Worm (Caenorhabditis elegans): ENCODE results near the gene xol-1.

DNA sequence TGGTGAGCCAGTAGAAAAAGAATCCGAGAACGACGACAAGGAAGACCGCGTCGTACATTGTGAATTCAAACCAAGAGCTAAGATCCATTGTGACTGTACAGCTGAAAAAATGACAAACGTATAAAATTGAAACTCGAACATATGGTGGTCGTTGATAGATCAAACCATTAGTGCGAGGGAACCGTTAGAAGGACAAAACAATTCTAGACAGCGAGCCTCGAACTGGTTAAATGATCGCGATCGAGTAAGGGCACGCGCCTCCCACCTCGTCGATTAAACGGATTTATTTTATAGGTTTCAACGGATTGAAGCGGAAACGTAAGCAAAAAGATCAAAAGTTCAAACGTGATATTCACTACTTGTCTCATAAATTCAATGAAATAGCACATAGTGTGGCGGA is 47.4 kb downstream of the xol-1 start, which contains the start of gene vem-1:
- no peak for TF ChIP-seq sea-2 (GFP tag; optimal IDR thresholded peaks at IDR 0.05)
- TF ChIP-seq zag-1 (tag; optimal IDR thresholded peaks at IDR 0.05) = no peak
- TF ChIP-seq nhr-23 (tag; optimal IDR thresholded peaks at IDR 0.05) = no peak
- TF ChIP-seq ama-1 (optimal IDR thresholded peaks at IDR 0.05) = no peak
- no peak for TF ChIP-seq fos-1 (tag; optimal IDR thresholded peaks at IDR 0.05)
- no peak for TF ChIP-seq elt-1 (tag; optimal IDR thresholded peaks at IDR 0.05)
- no peak for TF ChIP-seq nhr-76 (tag; optimal IDR thresholded peaks at IDR 0.05)
- TF ChIP-seq unc-62 (GFP tag; optimal IDR thresholded peaks at IDR 0.05) = no peak
- TF ChIP-seq lin-39 (tag; optimal IDR thresholded peaks at IDR 0.05) = no peak
- TF ChIP-seq pqm-1 (tag; optimal IDR thresholded peaks at IDR 0.05) = no peak
- TF ChIP-seq nhr-237 (tag; optimal IDR thresholded peaks at IDR 0.05) = no peak

Measured in whole organism, L3 larva.